Worm (Caenorhabditis elegans) whole organism, young adult: Measurements from ENCODE around the gene C25F9.9.
A peak's percentile ranks its signal among the peaks of the same experiment; 100 is the strongest.

ENCODE experiments used
- B0035.1 ChIP-seq: sonication (generic microtip); optimal IDR thresholded peaks from 2 replicates; lab custom pipeline; 2016; ENCODE audit warnings: missing genetic modification characterization, mild to moderate bottlenecking, missing compliant biosample characterization, missing genotype, missing genetic modification reagents
- B0261.1 ChIP-seq: sonication (generic microtip); optimal IDR thresholded peaks from 2 replicates; lab custom pipeline; 2016; ENCODE audit warnings: mild to moderate bottlenecking, missing genetic modification characterization, moderate library complexity, missing compliant biosample characterization
- F10E7.11 ChIP-seq: sonication (generic microtip); optimal IDR thresholded peaks from 2 replicates; lab custom pipeline; 2017; ENCODE audit warnings: mild to moderate bottlenecking, missing genetic modification characterization, moderate library complexity, missing compliant biosample characterization
- F39B2.1 ChIP-seq: fragments of 200-800 bp; sonication (Bioruptor generic); IDR thresholded peaks from 2 replicates; pipeline ENCODE4 v1.3.6; 2022; ENCODE audit warnings: missing genetic modification reagents, missing genetic modification characterization, missing compliant biosample characterization
- F49E8.2 ChIP-seq: sonication (generic microtip); optimal IDR thresholded peaks from 3 replicates; lab custom pipeline; 2017; ENCODE audit warnings: missing genetic modification characterization, mild to moderate bottlenecking, missing compliant biosample characterization, antibody characterized with exemption, moderate library complexity; ENCODE audit not compliant: insufficient read depth
- F55B11.4 ChIP-seq: sonication (generic microtip); optimal IDR thresholded peaks from 2 replicates; lab custom pipeline; 2016; ENCODE audit warnings: missing compliant biosample characterization, missing genetic modification characterization, borderline replicate concordance; ENCODE audit not compliant: insufficient read depth
- K11D2.4 ChIP-seq: fragments of 200-800 bp; sonication (Bioruptor generic); IDR thresholded peaks from 2 replicates; pipeline ENCODE4 v1.3.6; 2022; ENCODE audit warnings: missing genetic modification reagents, missing genetic modification characterization, missing compliant biosample characterization
- aptf-2 ChIP-seq: fragments of 200-800 bp; sonication (Bioruptor generic); conservative IDR thresholded peaks from 2 replicates; pipeline ENCODE4 v1.3.6; 2022; ENCODE audit warnings: missing genetic modification reagents, missing genetic modification characterization, missing compliant biosample characterization
- aptf-3 ChIP-seq: fragments of 200-800 bp; sonication (Bioruptor generic); IDR thresholded peaks from 2 replicates; pipeline ENCODE4 v1.3.6; 2022; ENCODE audit warnings: missing genetic modification characterization, missing compliant biosample characterization
- atf-7 ChIP-seq: sonication (generic microtip); optimal IDR thresholded peaks from 2 replicates; lab custom pipeline; 2017; ENCODE audit warnings: mild to moderate bottlenecking, missing genetic modification characterization, missing compliant biosample characterization
- attf-6 ChIP-seq: fragments of 200-800 bp; sonication (Bioruptor generic); IDR thresholded peaks from 2 replicates; pipeline ENCODE4 v1.3.6; 2022; ENCODE audit warnings: missing genetic modification reagents, missing genetic modification characterization, missing compliant biosample characterization
- cebp-1 ChIP-seq, 2 experiments: fragments of 200-800 bp in 1 of 2; sonication (Bioruptor generic) in 1 of 2; sonication (generic microtip) in 1 of 2; IDR thresholded peaks in 1 of 2; optimal IDR thresholded peaks in 1 of 2; 2 replicates each; pipeline versions ENCODE4 v1.3.6 to Lab custom; 2017 to 2022; ENCODE audit warnings: missing compliant biosample characterization in 2 of 2, missing genetic modification characterization in 2 of 2, mild to moderate bottlenecking in 1 of 2, missing genetic modification reagents in 1 of 2, moderate library complexity in 1 of 2
- ceh-58 ChIP-seq: fragments of 200-800 bp; sonication (Bioruptor generic); IDR thresholded peaks from 2 replicates; pipeline ENCODE4 v1.3.6; 2022; ENCODE audit warnings: missing genetic modification characterization, missing compliant biosample characterization
- ceh-91 ChIP-seq: fragments of 200-800 bp; sonication (Bioruptor generic); IDR thresholded peaks from 2 replicates; pipeline ENCODE4 v1.3.6; 2022; ENCODE audit warnings: missing genetic modification reagents, missing genetic modification characterization, missing compliant biosample characterization
- chd-7 ChIP-seq: sonication (generic microtip); optimal IDR thresholded peaks from 2 replicates; lab custom pipeline; 2016; ENCODE audit warnings: mild to moderate bottlenecking, missing genetic modification characterization, moderate library complexity, missing compliant biosample characterization
- die-1 ChIP-seq: sonication (generic microtip); optimal IDR thresholded peaks from 2 replicates; lab custom pipeline; 2016; ENCODE audit warnings: missing genotype, mild to moderate bottlenecking, missing genetic modification characterization, missing compliant biosample characterization
- dox-1 ChIP-seq: fragments of 200-800 bp; sonication (Bioruptor generic); IDR thresholded peaks from 2 replicates; pipeline ENCODE4 v1.3.6; 2022; ENCODE audit warnings: missing genetic modification reagents, missing genetic modification characterization, missing compliant biosample characterization
- dpl-1 ChIP-seq: fragments of 150-350 bp; optimal IDR thresholded peaks from 2 replicates; lab custom pipeline; 2014; ENCODE audit warnings: missing biosample characterization, missing genetic modification reagents, missing genetic modification characterization
- egl-44 ChIP-seq: fragments of 200-800 bp; sonication (Bioruptor generic); IDR thresholded peaks from 2 replicates; pipeline ENCODE4 v1.3.6; 2022; ENCODE audit warnings: missing genetic modification reagents, missing genetic modification characterization, missing compliant biosample characterization
- ekl-4 ChIP-seq: fragments of 200-800 bp; sonication (Bioruptor generic); IDR thresholded peaks from 2 replicates; pipeline ENCODE4 v1.3.6; 2022; ENCODE audit warnings: missing genetic modification reagents, missing genetic modification characterization, missing compliant biosample characterization
- hmg-20 ChIP-seq: fragments of 200-800 bp; sonication (Bioruptor generic); IDR thresholded peaks from 2 replicates; pipeline ENCODE4 v1.3.6; 2022; ENCODE audit warnings: missing genetic modification reagents, missing genetic modification characterization, missing compliant biosample characterization
- let-526 ChIP-seq: fragments of 200-800 bp; sonication (Bioruptor generic); IDR thresholded peaks from 2 replicates; pipeline ENCODE4 v1.3.6; 2022; ENCODE audit warnings: missing genetic modification reagents, missing genetic modification characterization, missing compliant biosample characterization
- lin-35 ChIP-seq, 3 experiments: fragments of 150-350 bp in 2 of 3; sonication (generic microtip) in 1 of 3; optimal IDR thresholded peaks; 2 replicates each; lab custom pipeline; 2014 to 2018; ENCODE audit warnings: missing biosample characterization in 3 of 3, missing genetic modification characterization in 3 of 3, missing genetic modification reagents in 3 of 3
- nhr-80 ChIP-seq: sonication (generic microtip); optimal IDR thresholded peaks from 2 replicates; lab custom pipeline; 2016; ENCODE audit warnings: missing genetic modification characterization, missing compliant biosample characterization
- pbrm-1 ChIP-seq: fragments of 200-800 bp; sonication (Bioruptor generic); IDR thresholded peaks from 2 replicates; pipeline ENCODE4 v1.3.6; 2022; ENCODE audit warnings: missing genetic modification reagents, missing genetic modification characterization, missing compliant biosample characterization
- snpc-1.3 ChIP-seq: sonication (generic microtip); optimal IDR thresholded peaks from 2 replicates; lab custom pipeline; 2017; ENCODE audit warnings: missing genetic modification characterization, mild to moderate bottlenecking, missing compliant biosample characterization, antibody characterized with exemption, moderate library complexity, missing genotype, missing genetic modification reagents; ENCODE audit not compliant: insufficient read depth
- tbp1 ChIP-seq: fragments of 200-800 bp; sonication (Bioruptor generic); optimal IDR thresholded peaks from 2 replicates; lab custom pipeline; 2018; ENCODE audit warnings: mild to moderate bottlenecking, missing genetic modification characterization, missing compliant biosample characterization
- unc-130 ChIP-seq: sonication (generic microtip); optimal IDR thresholded peaks from 2 replicates; lab custom pipeline; 2016; ENCODE audit warnings: missing genetic modification reagents, missing genetic modification characterization, missing compliant biosample characterization
- unc-62 ChIP-seq: fragments of 150-350 bp; optimal IDR thresholded peaks from 2 replicates; lab custom pipeline; 2014; ENCODE audit warnings: missing biosample characterization, missing genetic modification reagents, missing genetic modification characterization
- ztf-18 ChIP-seq: sonication (generic microtip); optimal IDR thresholded peaks from 2 replicates; lab custom pipeline; 2016; ENCODE audit warnings: missing genotype, mild to moderate bottlenecking, missing genetic modification characterization, missing compliant biosample characterization

Gene C25F9.9

ce11 chrV:19436307-19436706 is 19.9 kb downstream of the C25F9.9 start, which contains the start of gene C25F9.14:
Gene C25F9.14, plus strand, starts transcription at chrV:19436484.
- TF ChIP-seq lin-35 (GFP tag; optimal IDR thresholded peaks at IDR 0.05; lab: Kevin White, UChicago) (no peak), egl-44 (GFP tag; lab: Robert Waterston, UW) (no peak), pbrm-1 (GFP tag; lab: Robert Waterston, UW) (no peak), tbp1 (GFP tag; lab: Kevin White, UChicago) (no peak), dox-1 (GFP tag; lab: Robert Waterston, UW) (no peak), let-526 (GFP tag; lab: Robert Waterston, UW) (no peak), nhr-80 (tag; lab: Kevin White, UChicago) (peak; percentile 51), cebp-1 (GFP tag; IDR thresholded peaks at IDR 0.05; lab: Robert Waterston, UW) (peak; percentile 51; the same call in 1 of the 2 replicates), cebp-1 (tag; optimal IDR thresholded peaks at IDR 0.05; lab: Kevin White, UChicago) (peak; percentile 80), ceh-58 (GFP tag; lab: Robert Waterston, UW) (no peak), F55B11.4 (tag; lab: Kevin White, UChicago) (no peak), aptf-2 (no peak)

- no peak for TF ChIP-seq B0035.1 (tag; lab: Kevin White, UChicago)
- TF ChIP-seq unc-62 = peak; percentile 3
- TF ChIP-seq K11D2.4 (GFP tag; lab: Robert Waterston, UW) = no peak
- TF ChIP-seq cebp-1 (GFP tag; IDR thresholded peaks at IDR 0.05; lab: Robert Waterston, UW) = peak; percentile 36; the same call in 1 of the 2 replicates
- TF ChIP-seq cebp-1 (tag; optimal IDR thresholded peaks at IDR 0.05; lab: Kevin White, UChicago) = peak; percentile 88
These were observed 27.2 kb downstream of the C25F9.9 start for ce11 chrV:19443599-19443998.

DNA sequence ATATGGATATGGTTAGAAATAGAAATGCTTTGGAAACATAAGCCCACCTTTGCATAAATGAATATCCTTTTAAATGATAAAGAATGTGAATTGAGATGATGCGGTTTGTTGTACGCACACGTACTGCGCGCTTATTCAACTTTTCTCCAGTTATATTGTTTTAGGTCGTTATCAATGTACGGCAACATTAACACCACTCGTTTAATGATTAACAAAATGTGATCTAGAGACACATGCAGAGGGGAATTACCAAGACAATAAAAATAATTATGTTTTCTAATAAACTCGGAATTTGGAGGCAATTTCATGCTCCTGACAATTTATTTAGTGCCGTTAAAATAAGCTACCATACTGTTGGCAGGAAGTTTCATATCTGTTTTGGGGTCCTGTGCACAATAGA is 29.0 kb downstream of the C25F9.9 start, which contains the start of gene M04C3.1:
TSS of gene M04C3.1 (minus strand) at position 164 of the 400 bp plus-strand sequence.
- TF ChIP-seq dox-1 (GFP tag; lab: Robert Waterston, UW) = no peak
- no peak for TF ChIP-seq snpc-1.3 (tag; lab: Kevin White, UChicago)
- peak; percentile 23 for TF ChIP-seq nhr-80 (tag; lab: Kevin White, UChicago)
- no peak for TF ChIP-seq attf-6
- TF ChIP-seq F10E7.11 (tag; lab: Kevin White, UChicago) = no peak
- no peak for TF ChIP-seq ceh-91
- no peak for TF ChIP-seq chd-7 (tag; lab: Kevin White, UChicago)
- no peak for TF ChIP-seq die-1 (tag; lab: Kevin White, UChicago)
- TF ChIP-seq hmg-20 (GFP tag; lab: Robert Waterston, UW) = no peak

DNA sequence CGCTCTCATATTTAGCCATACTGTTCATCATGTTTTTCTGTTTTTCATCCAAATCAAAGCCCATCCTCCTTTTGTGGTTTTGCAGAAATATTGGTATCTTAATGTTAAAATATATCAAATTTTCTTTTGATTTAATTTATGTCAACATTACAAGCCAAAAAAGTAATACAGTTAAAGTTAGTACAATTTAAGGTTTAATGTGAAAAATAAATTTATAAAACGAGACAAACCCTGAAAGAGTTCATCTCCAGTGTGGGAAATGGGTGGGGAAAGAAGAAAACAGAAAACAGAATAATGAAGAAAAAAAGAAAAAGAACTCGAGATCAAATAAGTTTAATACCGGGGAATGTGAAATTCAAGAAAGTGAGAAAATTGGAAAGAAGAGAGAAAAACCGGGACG is 32.4 kb downstream of the C25F9.9 start, which contains the start of gene M04C3.2:
TSS of gene M04C3.2 (minus strand) at position 101 of the 400 bp plus-strand sequence.
- TF ChIP-seq ekl-4 (no peak), let-526 (GFP tag; lab: Robert Waterston, UW) (no peak)

ce11 chrV:19449544-19449943 is 33.1 kb downstream of the C25F9.9 start, which contains the start of gene M04C3.5:
Gene M04C3.5, plus strand, starts transcription at chrV:19449733.
- TF ChIP-seq dpl-1 (GFP tag; lab: Kevin White, UChicago) (no peak), cebp-1 (GFP tag; IDR thresholded peaks at IDR 0.05; lab: Robert Waterston, UW) (no peak), cebp-1 (tag; optimal IDR thresholded peaks at IDR 0.05; lab: Kevin White, UChicago) (no peak), nhr-80 (tag; lab: Kevin White, UChicago) (peak; percentile 23), ztf-18 (tag; lab: Kevin White, UChicago) (no peak), unc-130 (no peak), atf-7 (tag; lab: Kevin White, UChicago) (no peak)

DNA sequence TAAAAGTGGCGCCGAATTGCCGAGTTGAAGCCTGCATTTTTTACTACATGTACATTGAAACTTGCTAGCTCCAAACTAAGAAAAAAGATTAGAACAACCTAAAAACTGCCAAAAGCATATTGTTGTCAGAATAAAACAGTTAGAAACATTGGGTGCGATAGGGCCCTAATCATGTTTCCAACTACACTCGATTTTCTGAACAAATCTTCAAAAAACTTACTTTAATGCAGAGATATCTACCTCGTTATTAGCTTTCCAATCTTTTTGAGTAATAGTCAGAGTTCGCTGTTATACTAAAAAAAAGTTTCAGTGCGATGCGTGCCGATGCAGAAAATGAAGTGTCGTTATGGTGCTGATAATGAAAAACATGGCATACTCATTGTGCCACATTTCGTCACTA is 39.2 kb downstream of the C25F9.9 start, which contains the start of the genes Y43F8B.13 and Y43F8B.14:
TSS of gene Y43F8B.13 (plus strand) at position 301 of the 400 bp plus-strand sequence.
TSS of gene Y43F8B.14 (minus strand) at position 322 of the 400 bp plus-strand sequence.
- TF ChIP-seq F39B2.1 (GFP tag; lab: Robert Waterston, UW) (no peak), B0261.1 (tag; lab: Kevin White, UChicago) (no peak), aptf-3 (no peak), F49E8.2 (tag; lab: Kevin White, UChicago) (no peak)
- TF ChIP-seq, all 124 proteins: peak for 0
